Worm (Caenorhabditis elegans): ENCODE measurements around the gene C07A12.2.

C07A12.2 gene

ce11 chrX:4516758-4517157, 27.9 kb upstream of the C07A12.2 start (continued):
- TF ChIP-seq Y55F3AM.14 (GFP tag; optimal IDR thresholded peaks at IDR 0.05) (no peak), fos-1 (tag; optimal IDR thresholded peaks at IDR 0.05) (no peak), zag-1 (tag; optimal IDR thresholded peaks at IDR 0.05) (no peak)

ce11 chrX:4519968-4520367, 24.7 kb upstream of the C07A12.2 start:
- TF ChIP-seq sma-3 (GFP tag; optimal IDR thresholded peaks at IDR 0.05) = peak; percentile 38
- TF ChIP-seq nhr-21 (tag; optimal IDR thresholded peaks at IDR 0.05) = peak; percentile 74
- no peak for TF ChIP-seq snpc-4 (tag; optimal IDR thresholded peaks at IDR 0.05)
- TF ChIP-seq nhr-25 (tag; optimal IDR thresholded peaks at IDR 0.05) = peak; percentile 63
- TF ChIP-seq crh-2 (tag; optimal IDR thresholded peaks at IDR 0.05) = peak; percentile 25
- TF ChIP-seq blmp-1 (tag; optimal IDR thresholded peaks at IDR 0.05; ENCODE audit: insufficient read depth) = peak; percentile 73
- TF ChIP-seq sem-4 (tag; optimal IDR thresholded peaks at IDR 0.05) = no peak
- no peak for TF ChIP-seq egl-27 (tag; optimal IDR thresholded peaks at IDR 0.05)

ce11 chrX:4521166-4521565, 23.5 kb upstream of the C07A12.2 start:
- TF ChIP-seq lin-39 (tag; optimal IDR thresholded peaks at IDR 0.05) = no peak
- TF ChIP-seq blmp-1 (tag; optimal IDR thresholded peaks at IDR 0.05; ENCODE audit: insufficient read depth) = no peak
- no peak for TF ChIP-seq nhr-129 (tag; optimal IDR thresholded peaks at IDR 0.05)
- TF ChIP-seq unc-55 (GFP tag; optimal IDR thresholded peaks at IDR 0.05) = peak; percentile 27

ce11 chrX:4521837-4522816, 22.5 kb upstream of the C07A12.2 start, which contains the start of gene C07A12.7:
Gene C07A12.7 (minus strand): TSS chrX:4522144.
- TF ChIP-seq R02D3.7 (tag; optimal IDR thresholded peaks at IDR 0.05) = no peak
- no peak for TF ChIP-seq nhr-6 (tag; optimal IDR thresholded peaks at IDR 0.05)
- TF ChIP-seq crh-2 (tag; optimal IDR thresholded peaks at IDR 0.05) = no peak
- TF ChIP-seq elt-1 (tag; optimal IDR thresholded peaks at IDR 0.05) = peak; percentile 52
- TF ChIP-seq sem-4 (tag; optimal IDR thresholded peaks at IDR 0.05) = no peak
- peak in 1 of 2 experiments; percentile 9 for TF ChIP-seq lsy-2 (tag; optimal IDR thresholded peaks at IDR 0.05)
- no peak for TF ChIP-seq snpc-4 (tag; optimal IDR thresholded peaks at IDR 0.05)
- TF ChIP-seq lin-13 (GFP tag; optimal IDR thresholded peaks at IDR 0.05) = no peak
- no peak for TF ChIP-seq nhr-237 (tag; optimal IDR thresholded peaks at IDR 0.05)
- TF ChIP-seq zag-1 (tag; optimal IDR thresholded peaks at IDR 0.05) = no peak
- no peak for TF ChIP-seq dmd-4 (tag; optimal IDR thresholded peaks at IDR 0.05)
- TF ChIP-seq ceh-16 (tag; optimal IDR thresholded peaks at IDR 0.05) = peak; percentile 28
- no peak for TF ChIP-seq blmp-1 (tag; optimal IDR thresholded peaks at IDR 0.05; ENCODE audit: insufficient read depth)
- no peak for TF ChIP-seq ceh-82 (tag; optimal IDR thresholded peaks at IDR 0.05)
- no peak for TF ChIP-seq peb-1 (tag; optimal IDR thresholded peaks at IDR 0.05)
- TF ChIP-seq alr-1 (tag; optimal IDR thresholded peaks at IDR 0.05) = no peak
- peak; percentile 40 for TF ChIP-seq unc-55 (GFP tag; optimal IDR thresholded peaks at IDR 0.05)
- TF ChIP-seq lin-11 (tag; optimal IDR thresholded peaks at IDR 0.05) = no peak
- TF ChIP-seq mab-5 (tag; optimal IDR thresholded peaks at IDR 0.05) = no peak
- no peak for TF ChIP-seq aly-2 (tag; optimal IDR thresholded peaks at IDR 0.05)
- peak; percentile 49 for TF ChIP-seq nhr-129 (tag; optimal IDR thresholded peaks at IDR 0.05)
- TF ChIP-seq nhr-10 (tag; optimal IDR thresholded peaks at IDR 0.05) = no peak
- TF ChIP-seq fos-1 (tag; optimal IDR thresholded peaks at IDR 0.05) = no peak
- peak; percentile 76 for TF ChIP-seq nhr-23 (tag; optimal IDR thresholded peaks at IDR 0.05)
- no peak for TF ChIP-seq F13H6.1 (tag; optimal IDR thresholded peaks at IDR 0.05)
- no peak for TF ChIP-seq lin-39 (tag; optimal IDR thresholded peaks at IDR 0.05)
- peak; percentile 28 for TF ChIP-seq sma-9 (GFP tag; optimal IDR thresholded peaks at IDR 0.05)
- no peak for TF ChIP-seq sma-9 (tag; optimal IDR thresholded peaks at IDR 0.05)
- TF ChIP-seq C34F6.9 (tag; optimal IDR thresholded peaks at IDR 0.05) = peak; percentile 10
- no peak for TF ChIP-seq ztf-1 (GFP tag; conservative IDR thresholded peaks at IDR 0.05)
- peak; percentile 27 for TF ChIP-seq nhr-25 (tag; optimal IDR thresholded peaks at IDR 0.05)
- TF ChIP-seq unc-62 (GFP tag; optimal IDR thresholded peaks at IDR 0.05) = no peak
- TF ChIP-seq sma-3 (GFP tag; optimal IDR thresholded peaks at IDR 0.05) = peak; percentile 19
- no peak for TF ChIP-seq nhr-12 (tag; optimal IDR thresholded peaks at IDR 0.05)
- no peak for TF ChIP-seq nhr-11 (tag; optimal IDR thresholded peaks at IDR 0.05)
- no peak for TF ChIP-seq ama-1 (optimal IDR thresholded peaks at IDR 0.05)
- no peak for TF ChIP-seq egl-27 (tag; optimal IDR thresholded peaks at IDR 0.05)
- TF ChIP-seq nhr-21 (tag; optimal IDR thresholded peaks at IDR 0.05) = peak; percentile 48
